Worm (Caenorhabditis elegans) whole organism, L1 larva: ENCODE data around the gene T20D3.14.

Experiments
- C34B4.2 ChIP-seq: sonication (generic microtip); optimal IDR thresholded peaks from 2 replicates; lab custom pipeline; 2017; ENCODE audit warnings: mild to moderate bottlenecking, missing genetic modification characterization, missing compliant biosample characterization
- F16B12.6 ChIP-seq: fragments of 150-350 bp; optimal IDR thresholded peaks from 2 replicates; lab custom pipeline; 2014; ENCODE audit warnings: missing biosample characterization, missing genetic modification characterization
- aha-1 ChIP-seq: fragments of 150-350 bp; optimal IDR thresholded peaks from 2 replicates; lab custom pipeline; 2014; ENCODE audit warnings: missing biosample characterization, missing genetic modification characterization
- alr-1 ChIP-seq: fragments of 200-800 bp; sonication (Bioruptor generic); optimal IDR thresholded peaks from 2 replicates; lab custom pipeline; 2018; ENCODE audit warnings: borderline replicate concordance, mild to moderate bottlenecking, missing genetic modification characterization, missing compliant biosample characterization
- ceh-63 ChIP-seq: fragments of 200-800 bp; sonication (Bioruptor generic); optimal IDR thresholded peaks from 2 replicates; lab custom pipeline; 2018; ENCODE audit warnings: mild to moderate bottlenecking, missing genetic modification characterization, missing compliant biosample characterization
- ceh-82 ChIP-seq, 3 experiments: fragments of 150-350 bp in 1 of 3; sonication (generic microtip) in 2 of 3; optimal IDR thresholded peaks; 2 replicates each; lab custom pipeline; 2014 to 2017; ENCODE audit warnings: missing biosample characterization in 3 of 3, missing genetic modification characterization in 3 of 3
- efl-1 ChIP-seq, 4 experiments: fragments of 150-350 bp; optimal IDR thresholded peaks in 3 of 4; peaks in 1 of 4; 1 replicate in 1 of 4; 2 replicates in 3 of 4; lab custom pipeline; 2014; ENCODE audit warnings: missing biosample characterization in 2 of 4, missing genetic modification characterization in 2 of 4, missing genetic modification reagents in 2 of 4
- efl-3 ChIP-seq: fragments of 200-800 bp; sonication (Bioruptor generic); optimal IDR thresholded peaks from 2 replicates; lab custom pipeline; 2018; ENCODE audit warnings: mild to moderate bottlenecking, missing genetic modification characterization, missing compliant biosample characterization
- egl-13 ChIP-seq: sonication (generic microtip); optimal IDR thresholded peaks from 2 replicates; lab custom pipeline; 2016; ENCODE audit warnings: missing genotype, missing genetic modification reagents, missing genetic modification characterization, missing compliant biosample characterization
- elt-3 ChIP-seq, 6 experiments: fragments of 150-350 bp in 1 of 6; sonication (generic microtip); optimal IDR thresholded peaks; 2 replicates each; lab custom pipeline; 2017 to 2018; ENCODE audit warnings: missing biosample characterization in 6 of 6, missing genetic modification characterization in 6 of 6, inconsistent platforms in 1 of 6
- grh-1 ChIP-seq: fragments of 200-800 bp; sonication (Bioruptor generic); IDR thresholded peaks from 2 replicates; pipeline ENCODE4 v1.3.6; 2022; ENCODE audit warnings: missing genetic modification reagents, missing genetic modification characterization, missing compliant biosample characterization
- hlh-17 ChIP-seq: fragments of 200-800 bp; sonication (Bioruptor generic); optimal IDR thresholded peaks from 2 replicates; lab custom pipeline; 2018; ENCODE audit warnings: missing genetic modification characterization, mild to moderate bottlenecking, missing compliant biosample characterization, moderate library complexity, borderline replicate concordance
- hlh-4 ChIP-seq: sonication (generic microtip); optimal IDR thresholded peaks from 2 replicates; lab custom pipeline; 2016; ENCODE audit warnings: mild to moderate bottlenecking, missing genetic modification characterization, missing compliant biosample characterization
- hpl-2 ChIP-seq: fragments of 150-350 bp; optimal IDR thresholded peaks from 2 replicates; lab custom pipeline; 2014; ENCODE audit warnings: missing biosample characterization, missing genetic modification reagents, missing genetic modification characterization
- isw-1 ChIP-seq: fragments of 200-800 bp; sonication (Bioruptor generic); IDR thresholded peaks from 2 replicates; pipeline ENCODE4 v1.3.6; 2022; ENCODE audit warnings: missing genetic modification characterization, missing compliant biosample characterization
- lin-13 ChIP-seq: fragments of 150-350 bp; optimal IDR thresholded peaks from 2 replicates; lab custom pipeline; 2014; ENCODE audit warnings: missing biosample characterization, missing genetic modification reagents, missing genetic modification characterization
- lin-14 ChIP-seq: fragments of 200-800 bp; sonication (Bioruptor generic); optimal IDR thresholded peaks from 2 replicates; lab custom pipeline; 2018; ENCODE audit warnings: mild to moderate bottlenecking, missing genetic modification characterization, moderate library complexity, missing compliant biosample characterization
- lin-15B ChIP-seq: fragments of 150-350 bp; sonication (generic microtip); optimal IDR thresholded peaks from 3 replicates; lab custom pipeline; 2014; ENCODE audit warnings: missing biosample characterization, missing genetic modification characterization
- lin-35 ChIP-seq, 2 experiments: fragments of 150-350 bp; optimal IDR thresholded peaks; 2 replicates each; lab custom pipeline; 2014; ENCODE audit warnings: missing biosample characterization in 2 of 2, missing genetic modification characterization in 2 of 2, missing genetic modification reagents in 2 of 2
- lir-3 ChIP-seq: sonication (generic microtip); optimal IDR thresholded peaks from 2 replicates; lab custom pipeline; 2016; ENCODE audit warnings: mild to moderate bottlenecking, missing genetic modification characterization, moderate library complexity, missing compliant biosample characterization; ENCODE audit not compliant: poor library complexity
- lsy-2 ChIP-seq, 2 experiments: fragments of 150-350 bp; optimal IDR thresholded peaks; 2 replicates each; lab custom pipeline; 2014; ENCODE audit warnings: missing biosample characterization in 2 of 2, missing genetic modification characterization in 2 of 2
- mep-1 ChIP-seq: fragments of 150-350 bp; optimal IDR thresholded peaks from 2 replicates; lab custom pipeline; 2014; ENCODE audit warnings: missing biosample characterization, missing genetic modification characterization
- nhr-19 ChIP-seq: fragments of 200-800 bp; sonication (Bioruptor generic); conservative IDR thresholded peaks from 2 replicates; pipeline ENCODE4 v1.3.6; 2022; ENCODE audit warnings: missing genetic modification characterization, missing compliant biosample characterization
- nhr-237 ChIP-seq: fragments of 150-350 bp; optimal IDR thresholded peaks from 2 replicates; lab custom pipeline; 2014; ENCODE audit warnings: missing biosample characterization, missing genetic modification characterization
- nhr-71 ChIP-seq: sonication (generic microtip); optimal IDR thresholded peaks from 2 replicates; lab custom pipeline; 2016; ENCODE audit warnings: mild to moderate bottlenecking, missing genetic modification characterization, moderate library complexity, missing compliant biosample characterization
- nhr-76 ChIP-seq: sonication (generic microtip); optimal IDR thresholded peaks from 2 replicates; lab custom pipeline; 2017; ENCODE audit warnings: missing biosample characterization, missing genetic modification characterization
- nhr-84 ChIP-seq: sonication (generic microtip); optimal IDR thresholded peaks from 2 replicates; lab custom pipeline; 2017; ENCODE audit warnings: missing biosample characterization, missing genetic modification characterization
- nhr-85 ChIP-seq: sonication (generic microtip); peaks from one replicate; lab custom pipeline; 2016; ENCODE audit warnings: missing genetic modification characterization, inconsistent platforms, missing compliant biosample characterization
- pag-3 ChIP-seq: sonication (generic microtip); optimal IDR thresholded peaks from 2 replicates; lab custom pipeline; 2017; ENCODE audit warnings: missing genetic modification characterization, mild to moderate bottlenecking, missing compliant biosample characterization, antibody characterized with exemption, borderline replicate concordance; ENCODE audit not compliant: insufficient read depth
- rnt-1 ChIP-seq: sonication (generic microtip); optimal IDR thresholded peaks from 2 replicates; lab custom pipeline; 2016; ENCODE audit warnings: mild to moderate bottlenecking, missing genetic modification characterization, moderate library complexity, missing compliant biosample characterization
- snpc-4 ChIP-seq: fragments of 150-350 bp; optimal IDR thresholded peaks from 2 replicates; lab custom pipeline; 2014; ENCODE audit warnings: missing biosample characterization, missing genetic modification characterization
- snu-23 ChIP-seq: sonication (generic microtip); optimal IDR thresholded peaks from 2 replicates; lab custom pipeline; 2016; ENCODE audit warnings: missing genetic modification characterization, missing compliant biosample characterization
- sox-4 ChIP-seq: sonication (generic microtip); optimal IDR thresholded peaks from 2 replicates; lab custom pipeline; 2016; ENCODE audit warnings: missing genetic modification characterization, missing compliant biosample characterization
- swsn-7 ChIP-seq: sonication (generic microtip); optimal IDR thresholded peaks from 2 replicates; lab custom pipeline; 2016; ENCODE audit warnings: missing genetic modification characterization, missing compliant biosample characterization
- tlp-1 ChIP-seq: fragments of 150-350 bp; optimal IDR thresholded peaks from 2 replicates; lab custom pipeline; 2014; ENCODE audit warnings: missing biosample characterization, missing genetic modification characterization
- unc-30 ChIP-seq: sonication (generic microtip); optimal IDR thresholded peaks from 2 replicates; lab custom pipeline; 2017; ENCODE audit warnings: missing biosample characterization, missing genetic modification characterization
- unc-98 ChIP-seq: fragments of 200-800 bp; sonication (Bioruptor generic); IDR thresholded peaks from 2 replicates; pipeline ENCODE4 v1.3.6; 2022; ENCODE audit warnings: missing genetic modification characterization, missing compliant biosample characterization
- vab-15 ChIP-seq: sonication (generic microtip); optimal IDR thresholded peaks from 2 replicates; lab custom pipeline; 2017; ENCODE audit warnings: missing genotype, mild to moderate bottlenecking, missing genetic modification characterization, missing compliant biosample characterization
- zag-1 ChIP-seq: fragments of 150-350 bp; optimal IDR thresholded peaks from 2 replicates; lab custom pipeline; 2014; ENCODE audit warnings: missing biosample characterization, missing genetic modification characterization
- zip-4 ChIP-seq: fragments of 200-800 bp; sonication (Bioruptor generic); optimal IDR thresholded peaks from 2 replicates; lab custom pipeline; 2018; ENCODE audit warnings: mild to moderate bottlenecking, missing genetic modification characterization, moderate library complexity, missing compliant biosample characterization
- ztf-4 ChIP-seq: fragments of 150-350 bp; optimal IDR thresholded peaks from 2 replicates; lab custom pipeline; 2014; ENCODE audit warnings: missing biosample characterization, missing genetic modification characterization

The T20D3.14 gene

ce11 chrIV:9367852-9368627 is 32.3 kb upstream of the T20D3.14 start:
- peak; percentile 62 for TF ChIP-seq nhr-85 (tag; lab: Kevin White, UChicago)
- peak; percentile 9 for TF ChIP-seq nhr-71 (tag; lab: Kevin White, UChicago)
- peak in 1 of 2 experiments; percentile 55 for TF ChIP-seq lin-35 (GFP tag; optimal IDR thresholded peaks at IDR 0.05; lab: Kevin White, UChicago)
- no peak for TF ChIP-seq vab-15
- TF ChIP-seq alr-1 (tag; lab: Kevin White, UChicago), result no peak
- peak; percentile 59 for TF ChIP-seq lin-14 (GFP tag; lab: Kevin White, UChicago)
- no peak for TF ChIP-seq pag-3
- peak; percentile 36 for TF ChIP-seq rnt-1 (tag; lab: Kevin White, UChicago)
- peak; percentile 16 for TF ChIP-seq mep-1
- TF ChIP-seq elt-3 (tag; optimal IDR thresholded peaks at IDR 0.05; lab: Kevin White, UChicago), result no peak
- TF ChIP-seq nhr-76 (tag; lab: Kevin White, UChicago), result no peak
- TF ChIP-seq snu-23 (GFP tag; lab: Kevin White, UChicago), result peak; percentile 41
- TF ChIP-seq zag-1, result no peak
- TF ChIP-seq efl-1 (optimal IDR thresholded peaks at IDR 0.05; lab: Kevin White, UChicago), result peak; percentile 19 to 40
- peak in 1 of 2 experiments; percentile 48 for TF ChIP-seq efl-1 (GFP tag; optimal IDR thresholded peaks at IDR 0.05 in 1 of 2; lab: Kevin White, UChicago)
- TF ChIP-seq lsy-2 (tag; optimal IDR thresholded peaks at IDR 0.05; lab: Kevin White, UChicago), result peak in 1 of 2 experiments; percentile 45

DNA sequence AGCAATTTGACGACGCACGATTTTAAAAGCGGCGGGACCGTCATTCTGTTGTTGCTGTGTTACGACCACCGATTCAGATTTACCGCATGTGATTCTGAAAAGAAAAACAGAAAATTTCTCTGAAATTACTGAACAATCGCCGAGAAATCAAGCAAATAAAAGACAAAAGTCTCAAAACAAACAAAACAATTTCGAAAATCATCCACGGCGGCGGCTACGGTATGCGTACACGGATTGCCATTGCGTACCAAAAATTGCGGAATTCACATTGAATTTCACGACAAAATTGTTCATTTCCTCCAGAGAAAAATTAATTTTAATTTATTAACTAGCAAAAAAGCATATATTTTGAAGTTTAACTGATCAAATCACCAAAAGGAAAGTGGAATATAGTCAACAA is 30.7 kb upstream of the T20D3.14 start, which contains the start of gene pezo-1:
Gene pezo-1, minus strand, starts transcription at position 101 of the 400 bp plus-strand sequence.
- TF ChIP-seq unc-30 (tag; lab: Kevin White, UChicago), result no peak
- no peak for TF ChIP-seq isw-1 (GFP tag; lab: Robert Waterston, UW)
- TF ChIP-seq nhr-85 (tag; lab: Kevin White, UChicago), result no peak
- no peak for TF ChIP-seq ceh-82 (tag; optimal IDR thresholded peaks at IDR 0.05; lab: Kevin White, UChicago)
- no peak for TF ChIP-seq efl-1 (optimal IDR thresholded peaks at IDR 0.05; lab: Kevin White, UChicago)
- peak in 1 of 2 experiments; percentile 30 for TF ChIP-seq efl-1 (GFP tag; optimal IDR thresholded peaks at IDR 0.05 in 1 of 2; lab: Kevin White, UChicago)
- no peak for TF ChIP-seq efl-3
- TF ChIP-seq sox-4 (tag; lab: Kevin White, UChicago), result no peak
- peak; percentile 6 for TF ChIP-seq F16B12.6 (tag; lab: Kevin White, UChicago)
- no peak for TF ChIP-seq zip-4 (GFP tag; lab: Kevin White, UChicago)
- TF ChIP-seq lsy-2 (tag; optimal IDR thresholded peaks at IDR 0.05; lab: Kevin White, UChicago), result peak in 1 of 2 experiments; percentile 43
- no peak for TF ChIP-seq nhr-84 (tag; lab: Kevin White, UChicago)
- TF ChIP-seq, all 84 proteins: peak for 3

DNA sequence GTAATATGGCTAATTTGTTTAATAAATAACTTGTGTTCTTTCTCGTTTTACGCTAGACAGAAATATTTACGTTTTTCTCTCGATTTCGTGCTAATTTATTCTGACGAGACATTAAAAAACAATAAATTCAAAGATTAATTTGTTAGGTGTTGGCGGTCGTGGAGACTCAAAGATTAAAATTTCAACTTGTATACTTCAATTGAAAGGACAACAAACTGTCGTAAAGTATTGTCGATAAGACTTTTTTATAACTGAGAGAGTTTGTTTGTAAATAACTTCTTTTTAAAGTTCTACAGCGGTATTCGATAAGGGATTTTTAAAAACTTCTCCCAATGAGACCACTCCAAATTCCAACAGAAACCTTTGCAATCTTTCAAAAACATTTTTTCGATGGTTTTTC is 18.0 kb upstream of the T20D3.14 start:
- TF ChIP-seq egl-13, result no peak
- TF ChIP-seq, all 84 proteins: peak for 0

- TF ChIP-seq efl-1 (optimal IDR thresholded peaks at IDR 0.05; lab: Kevin White, UChicago), result no peak
- peak in 1 of 2 experiments; percentile 16 for TF ChIP-seq efl-1 (GFP tag; optimal IDR thresholded peaks at IDR 0.05 in 1 of 2; lab: Kevin White, UChicago)
- no peak for TF ChIP-seq lsy-2 (tag; optimal IDR thresholded peaks at IDR 0.05; lab: Kevin White, UChicago)
- no peak for TF ChIP-seq nhr-237
- no peak for TF ChIP-seq aha-1
- TF ChIP-seq C34B4.2 (tag; lab: Kevin White, UChicago), result no peak
- no peak for TF ChIP-seq lin-13 (GFP tag; lab: Kevin White, UChicago)
- TF ChIP-seq swsn-7 (tag; lab: Kevin White, UChicago), result no peak
- TF ChIP-seq hlh-4 (tag; lab: Kevin White, UChicago), result no peak
Measured at ce11 chrIV:9343102-9343599, 7.4 kb upstream of the T20D3.14 start, which contains the start of gene pigc-1. Gene pigc-1 (minus strand): TSS chrIV:9343152.

DNA sequence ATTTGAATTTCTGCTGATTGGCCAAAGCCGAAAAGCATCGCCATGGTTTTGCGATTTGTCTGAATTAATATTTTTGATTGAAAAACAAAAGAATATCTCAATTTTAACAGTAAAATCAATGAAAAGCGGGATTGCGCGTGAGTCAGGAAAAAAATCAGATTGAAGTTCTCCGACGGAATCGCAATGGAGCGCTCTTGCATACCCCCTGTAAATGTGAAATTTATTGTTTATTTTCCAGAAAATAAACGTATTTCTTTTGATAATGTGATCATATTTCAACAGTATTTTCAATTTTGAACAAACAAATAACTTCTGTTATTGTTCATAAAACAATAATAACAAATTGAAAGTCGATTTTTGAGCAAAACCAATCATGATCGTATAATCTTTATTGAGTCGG is 5.9 kb upstream of the T20D3.14 start, which contains the start of gene vps-26:
Gene vps-26, minus strand, starts transcription at position 200 of the 400 bp plus-strand sequence.
- TF ChIP-seq lsy-2 (tag; optimal IDR thresholded peaks at IDR 0.05; lab: Kevin White, UChicago) (peak; percentile 32 to 55), hlh-17 (GFP tag; lab: Kevin White, UChicago) (no peak), ztf-4 (no peak), tlp-1 (no peak), ceh-63 (no peak), mep-1 (peak; percentile 37), lin-15B (tag; lab: Kevin White, UChicago) (no peak), lir-3 (tag; lab: Kevin White, UChicago) (no peak), nhr-19 (GFP tag; lab: Robert Waterston, UW) (no peak), egl-13 (no peak), snu-23 (GFP tag; lab: Kevin White, UChicago) (peak; percentile 33), hpl-2 (GFP tag; lab: Kevin White, UChicago) (no peak), snpc-4 (no peak), zip-4 (GFP tag; lab: Kevin White, UChicago) (no peak), lin-14 (GFP tag; lab: Kevin White, UChicago) (peak; percentile 39), unc-98 (GFP tag; lab: Robert Waterston, UW) (no peak), grh-1 (no peak)
